Worm (Caenorhabditis elegans): ENCODE results near the gene F58F6.6.

- TF ChIP-seq ztf-23 (GFP tag; IDR thresholded peaks at IDR 0.05) (no peak), T22C8.4 (GFP tag; IDR thresholded peaks at IDR 0.05) (no peak), ref-1 (GFP tag; conservative IDR thresholded peaks at IDR 0.05) (no peak), tab-1 (GFP tag; IDR thresholded peaks at IDR 0.05) (no peak), klf-2 (GFP tag; conservative IDR thresholded peaks at IDR 0.05) (no peak), ztf-29 (GFP tag; IDR thresholded peaks at IDR 0.05) (no peak), med-1 (GFP tag; optimal IDR thresholded peaks at IDR 0.05; ENCODE audit: insufficient read depth) (no peak), cog-1 (tag; optimal IDR thresholded peaks at IDR 0.05) (no peak)
Observed at ce11 chrIV:1391446-1391845, 50.6 kb downstream of the F58F6.6 start.

Data from whole organism, midembryonic.